Worm (Caenorhabditis elegans) whole organism, mixed stage, embryonic: ENCODE data around the gene rbm-26.

Experiments used
- ceh-43 ChIP-seq: fragments of 200-800 bp; sonication (Bioruptor generic); optimal IDR thresholded peaks from 2 replicates; lab custom pipeline; 2018; ENCODE audit warnings: mild to moderate bottlenecking, missing genetic modification characterization, moderate library complexity, missing compliant biosample characterization
- zip-8 ChIP-seq: fragments of 150-350 bp; optimal IDR thresholded peaks from 2 replicates; lab custom pipeline; 2014; ENCODE audit warnings: missing biosample characterization, missing genetic modification characterization

The rbm-26 gene

DNA sequence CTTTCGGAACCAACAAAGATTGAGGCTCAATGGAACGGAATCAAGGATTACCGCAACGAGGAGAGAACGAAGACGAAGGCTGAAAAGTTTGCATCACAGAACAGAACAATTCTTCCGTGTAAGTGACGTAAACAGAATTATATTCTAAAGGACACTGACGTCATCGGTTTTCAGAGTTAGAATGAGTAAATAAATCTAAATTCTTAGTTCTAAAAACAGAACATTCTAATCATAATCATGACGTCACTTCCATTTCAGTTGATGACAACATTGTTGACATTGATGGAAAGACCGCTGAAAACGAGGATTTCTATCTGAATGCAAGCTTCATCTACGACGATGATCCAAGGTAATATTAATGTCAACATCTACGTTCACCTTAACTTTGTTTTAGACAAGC lies 52.6 kb downstream of the rbm-26 start:
- TF ChIP-seq zip-8 (tag; lab: Kevin White, UChicago) (peak; percentile 61), ceh-43 (GFP tag; lab: Kevin White, UChicago) (no peak)
